Worm (Caenorhabditis elegans): ENCODE results near the gene C48D1.5.

- no peak for TF ChIP-seq pqm-1 (tag; optimal IDR thresholded peaks at IDR 0.05)
- TF ChIP-seq ceh-34 (tag; optimal IDR thresholded peaks at IDR 0.05), result no peak
Observed at ce11 chrIV:13252211-13252610, 30.5 kb downstream of the C48D1.5 start, which contains the start of gene ttr-51.
